Fruit fly (Drosophila melanogaster): ENCODE measurements around the gene St2.

DNA sequence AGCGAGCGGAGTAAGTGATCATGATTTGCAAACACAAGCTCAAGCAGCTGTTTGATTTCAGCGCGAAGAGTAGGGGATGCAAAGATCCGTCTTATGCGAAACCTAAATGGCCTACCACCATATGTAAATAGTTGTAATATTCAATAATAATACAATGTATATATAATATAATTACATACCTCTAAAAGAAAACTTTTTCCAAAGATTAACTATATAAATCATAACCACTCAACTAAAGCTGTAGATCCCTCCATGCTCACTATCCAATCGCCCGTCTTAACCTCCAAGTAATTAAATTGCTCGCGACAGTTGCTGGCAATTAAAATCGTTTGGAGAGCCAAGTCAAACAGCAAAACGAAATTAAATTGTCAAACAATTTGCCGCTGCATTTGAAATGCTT lies 24.3 kb upstream of the St2 start:
- TF ChIP-seq CTCF (optimal IDR thresholded peaks at IDR 0.05), result no peak
- no peak for TF ChIP-seq CG8478 (optimal IDR thresholded peaks at IDR 0.05)
